Worm (Caenorhabditis elegans): ENCODE results near the gene max-1.

The max-1 gene

DNA sequence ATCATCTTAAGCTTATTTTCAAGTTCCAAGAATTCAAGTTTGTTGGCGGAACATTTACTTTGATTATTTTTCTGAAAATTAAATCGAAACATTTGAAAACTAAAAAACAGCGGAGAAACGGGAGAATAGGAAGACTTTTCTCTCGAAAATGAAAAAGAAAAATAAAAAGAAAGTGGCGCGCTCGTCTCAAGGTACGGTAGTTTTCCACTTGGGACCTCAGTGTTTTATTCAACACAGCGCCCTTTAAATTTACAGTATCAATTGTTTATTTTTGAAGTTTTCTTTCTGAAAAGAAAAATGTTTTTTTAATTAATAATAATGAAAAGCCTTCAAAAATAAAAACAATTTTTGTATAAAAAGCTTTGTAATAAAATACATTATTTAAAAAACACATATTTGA, 11.5 kb upstream of the max-1 start:
- TF ChIP-seq efl-1 (GFP tag; optimal IDR thresholded peaks at IDR 0.05) (peak; percentile 93), pha-4 (tag; optimal IDR thresholded peaks at IDR 0.05) (no peak), xnd-1 (tag; optimal IDR thresholded peaks at IDR 0.05) (peak; percentile 85), B0019.2 (GFP tag; conservative IDR thresholded peaks at IDR 0.05) (0 out of 2 replicates have a peak, but pooled peaks have one; percentile 11), unc-130 (GFP tag; optimal IDR thresholded peaks at IDR 0.05) (peak; percentile 61), ceh-91 (GFP tag; IDR thresholded peaks at IDR 0.05) (peak; percentile 76), hsf-1 (GFP tag; IDR thresholded peaks at IDR 0.05) (no peak), egl-44 (GFP tag; IDR thresholded peaks at IDR 0.05) (no peak), mel-28 (tag; optimal IDR thresholded peaks at IDR 0.05; ENCODE audit: borderline replicate concordance) (no peak), dpff-1 (tag; optimal IDR thresholded peaks at IDR 0.05) (no peak), attf-3 (GFP tag; conservative IDR thresholded peaks at IDR 0.05) (peak; percentile 63), fkh-3 (tag; optimal IDR thresholded peaks at IDR 0.05) (no peak), D2030.7 (GFP tag; IDR thresholded peaks at IDR 0.05) (peak; percentile 88), ceh-27 (GFP tag; optimal IDR thresholded peaks at IDR 0.05) (no peak), dpl-1 (GFP tag; optimal IDR thresholded peaks at IDR 0.05) (peak; percentile 50), snpc-1.3 (tag; optimal IDR thresholded peaks at IDR 0.05; ENCODE audit: insufficient read depth) (no peak), him-1 (tag; optimal IDR thresholded peaks at IDR 0.05) (peak; percentile 67), mcd-1 (GFP tag; IDR thresholded peaks at IDR 0.05) (no peak), madf-8 (GFP tag; conservative IDR thresholded peaks at IDR 0.05) (peak; percentile 84), pbrm-1 (GFP tag; IDR thresholded peaks at IDR 0.05) (peak; percentile 32; the same call in 1 of the 2 replicates), die-1 (tag; optimal IDR thresholded peaks at IDR 0.05) (no peak), lsl-1 (GFP tag; optimal IDR thresholded peaks at IDR 0.05) (peak; percentile 97), F49E8.2 (tag; optimal IDR thresholded peaks at IDR 0.05; ENCODE audit: insufficient read depth) (peak; percentile 80), snpc-4 (GFP tag; optimal IDR thresholded peaks at IDR 0.05) (peak; percentile 9), snpc-4 (tag; optimal IDR thresholded peaks at IDR 0.05) (no peak), snpc-3.4 (tag; optimal IDR thresholded peaks at IDR 0.05) (peak; percentile 67), madf-6 (GFP tag; IDR thresholded peaks at IDR 0.05) (peak; percentile 93), F33H1.4 (GFP tag; IDR thresholded peaks at IDR 0.05) (peak; percentile 95), Y53G8AR.9 (GFP tag; conservative IDR thresholded peaks at IDR 0.05) (peak; percentile 39; the same call in 1 of the 2 replicates)

ce11 chrV:13130439-13130840, 10.4 kb upstream of the max-1 start:
- no peak for TF ChIP-seq tbx-9 (tag; optimal IDR thresholded peaks at IDR 0.05; ENCODE audit: borderline replicate concordance)
- peak; percentile 61 for TF ChIP-seq attf-5 (GFP tag; optimal IDR thresholded peaks at IDR 0.05)
- no peak for TF ChIP-seq sdz-38 (tag; optimal IDR thresholded peaks at IDR 0.05)
- TF ChIP-seq him-1 (tag; optimal IDR thresholded peaks at IDR 0.05) = no peak
- TF ChIP-seq B0336.3 (GFP tag; IDR thresholded peaks at IDR 0.05) = peak; percentile 80
- no peak for TF ChIP-seq dpl-1 (GFP tag; optimal IDR thresholded peaks at IDR 0.05)
- TF ChIP-seq lir-1 (GFP tag; conservative IDR thresholded peaks at IDR 0.05) = no peak
- no peak for TF ChIP-seq ztf-26 (tag; optimal IDR thresholded peaks at IDR 0.05)
- TF ChIP-seq F22D6.2 (tag; optimal IDR thresholded peaks at IDR 0.05) = peak; percentile 19
- no peak for TF ChIP-seq F23B12.7 (tag; optimal IDR thresholded peaks at IDR 0.05; ENCODE audit: insufficient read depth)
- TF ChIP-seq atf-7 (tag; optimal IDR thresholded peaks at IDR 0.05) = peak; percentile 67
- TF ChIP-seq hmg-20 (GFP tag; IDR thresholded peaks at IDR 0.05) = no peak
- peak; percentile 18 for TF ChIP-seq ztf-18 (tag; optimal IDR thresholded peaks at IDR 0.05)
- peak; percentile 71 for TF ChIP-seq ztf-22 (GFP tag; optimal IDR thresholded peaks at IDR 0.05)
- TF ChIP-seq ceh-91 (GFP tag; IDR thresholded peaks at IDR 0.05) = no peak
- no peak for TF ChIP-seq unc-130 (GFP tag; optimal IDR thresholded peaks at IDR 0.05)
- no peak for TF ChIP-seq ceh-100 (GFP tag; IDR thresholded peaks at IDR 0.05)
- TF ChIP-seq snpc-4 (GFP tag; optimal IDR thresholded peaks at IDR 0.05) = peak; percentile 39
- peak in 3 of 4 experiments; percentile 31 to 36 (median 33) for TF ChIP-seq snpc-4 (tag; optimal IDR thresholded peaks at IDR 0.05)
- no peak for TF ChIP-seq B0019.2 (GFP tag; conservative IDR thresholded peaks at IDR 0.05)
- no peak for TF ChIP-seq gei-17 (GFP tag; optimal IDR thresholded peaks at IDR 0.05)
- no peak for TF ChIP-seq pbrm-1 (GFP tag; IDR thresholded peaks at IDR 0.05)
- TF ChIP-seq hsf-1 (GFP tag; IDR thresholded peaks at IDR 0.05) = no peak
- TF ChIP-seq hmg-1.2 (GFP tag; IDR thresholded peaks at IDR 0.05) = peak; percentile 49; the same call in 1 of the 2 replicates
- 0 out of 2 replicates have a peak, but pooled peaks have one; percentile 44 for TF ChIP-seq C06A6.2 (GFP tag; conservative IDR thresholded peaks at IDR 0.05)
- TF ChIP-seq F49E8.2 (tag; optimal IDR thresholded peaks at IDR 0.05; ENCODE audit: insufficient read depth) = no peak
- no peak for TF ChIP-seq attf-6 (GFP tag; IDR thresholded peaks at IDR 0.05)
- no peak for TF ChIP-seq ceh-79 (tag; optimal IDR thresholded peaks at IDR 0.05)

Data from whole organism, young adult.